Worm (Caenorhabditis elegans): ENCODE results near the gene B0361.4.

DNA sequence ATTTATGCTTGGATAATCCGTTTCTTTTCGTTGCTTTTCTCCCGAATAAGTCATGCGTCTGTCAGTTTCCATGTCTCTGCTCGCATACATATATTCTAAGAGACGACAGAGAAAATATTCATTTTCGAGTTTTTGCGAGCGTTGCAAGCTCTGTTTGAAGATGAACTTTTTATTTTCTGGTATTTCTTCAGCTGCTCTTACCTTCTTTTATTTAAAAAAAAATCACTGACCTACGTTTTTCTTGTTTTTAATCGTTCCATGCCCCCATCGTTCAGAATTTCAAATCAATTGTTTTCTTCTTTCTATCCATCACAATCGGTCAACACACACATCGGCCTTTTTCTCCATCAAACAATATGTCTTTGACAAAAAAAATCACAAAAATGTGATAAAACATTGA lies 48.3 kb upstream of the B0361.4 start:
- no peak for TF ChIP-seq tra-1 (GFP tag; IDR thresholded peaks at IDR 0.05)
- no peak for TF ChIP-seq ama-1 (optimal IDR thresholded peaks at IDR 0.05)
- TF ChIP-seq nhr-11 (tag; optimal IDR thresholded peaks at IDR 0.05) = no peak
- no peak for TF ChIP-seq lin-39 (tag; optimal IDR thresholded peaks at IDR 0.05)
- TF ChIP-seq aly-2 (tag; optimal IDR thresholded peaks at IDR 0.05) = no peak
- TF ChIP-seq snpc-4 (tag; optimal IDR thresholded peaks at IDR 0.05) = no peak
